Fruit fly (Drosophila melanogaster): Measurements from ENCODE around the gene ninaA.

Gene ninaA

dm6 chr2L:840022-840421 lies 37.1 kb upstream of the ninaA start:
- TF ChIP-seq Hr78 (GFP tag; optimal IDR thresholded peaks at IDR 0.05) = peak in 1 of 2 experiments; percentile 84
- no peak for TF ChIP-seq CG7928 (GFP tag; optimal IDR thresholded peaks at IDR 0.05)
- TF ChIP-seq sisA (GFP tag; IDR thresholded peaks at IDR 0.05) = no peak

DNA sequence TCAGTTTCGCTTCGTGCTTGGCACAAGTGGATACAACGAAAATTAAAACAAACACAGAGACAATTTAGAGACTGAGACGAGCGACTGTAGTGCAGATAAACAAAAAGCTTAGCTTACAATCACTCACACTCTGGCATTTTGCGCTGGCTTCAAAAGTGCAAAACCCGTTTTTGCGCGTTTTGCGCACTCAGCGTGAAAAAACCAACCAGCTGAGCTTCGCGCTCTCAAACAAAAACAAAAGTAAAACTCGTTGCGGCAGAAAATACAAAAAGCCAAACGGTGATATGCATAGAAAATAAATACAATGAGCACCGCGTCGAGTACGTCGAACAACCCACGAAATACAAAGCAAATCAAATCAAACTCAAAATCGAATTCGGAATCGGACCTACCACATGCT lies 36.4 kb upstream of the ninaA start:
- TF ChIP-seq pan (optimal IDR thresholded peaks at IDR 0.05) (no peak), pan (GFP tag; optimal IDR thresholded peaks at IDR 0.05 in 1 of 2, IDR thresholded peaks at IDR 0.05 in 1 of 2) (peak in 1 of 2 experiments; percentile 27), CG15514 (GFP tag; optimal IDR thresholded peaks at IDR 0.05) (no peak), CG16815 (GFP tag; optimal IDR thresholded peaks at IDR 0.05) (no peak), klu (GFP tag; IDR thresholded peaks at IDR 0.05) (no peak), nom (GFP tag; optimal IDR thresholded peaks at IDR 0.05) (peak; percentile 38), CG6175 (GFP tag; IDR thresholded peaks at IDR 0.05) (no peak), cg (GFP tag; optimal IDR thresholded peaks at IDR 0.05) (peak; percentile 3), CG34224 (GFP tag; IDR thresholded peaks at IDR 0.05; ENCODE audit: partially characterized antibody) (0 out of 3 replicates have a peak, but pooled peaks have one; percentile 19), gem (tag; optimal IDR thresholded peaks at IDR 0.05) (no peak), Dad (GFP tag; optimal IDR thresholded peaks at IDR 0.05) (no peak), chinmo (GFP tag; IDR thresholded peaks at IDR 0.05; ENCODE audit: partially characterized antibody) (peak; percentile 90; the same call in 2 of the 4 replicates), nerfin-2 (GFP tag; IDR thresholded peaks at IDR 0.05; ENCODE audit: partially characterized antibody) (no peak), Drgx (GFP tag; IDR thresholded peaks at IDR 0.05) (0 out of 2 replicates have a peak, but pooled peaks have one; percentile 33), Optix (GFP tag; IDR thresholded peaks at IDR 0.05) (no peak), CG12299 (tag; optimal IDR thresholded peaks at IDR 0.05) (no peak), GATAe (GFP tag; conservative IDR thresholded peaks at IDR 0.05) (no peak), CG12219 (GFP tag; optimal IDR thresholded peaks at IDR 0.05) (no peak), CG6765 (GFP tag; optimal IDR thresholded peaks at IDR 0.05) (peak; percentile 2), Gug (GFP tag; IDR thresholded peaks at IDR 0.05) (no peak)

DNA sequence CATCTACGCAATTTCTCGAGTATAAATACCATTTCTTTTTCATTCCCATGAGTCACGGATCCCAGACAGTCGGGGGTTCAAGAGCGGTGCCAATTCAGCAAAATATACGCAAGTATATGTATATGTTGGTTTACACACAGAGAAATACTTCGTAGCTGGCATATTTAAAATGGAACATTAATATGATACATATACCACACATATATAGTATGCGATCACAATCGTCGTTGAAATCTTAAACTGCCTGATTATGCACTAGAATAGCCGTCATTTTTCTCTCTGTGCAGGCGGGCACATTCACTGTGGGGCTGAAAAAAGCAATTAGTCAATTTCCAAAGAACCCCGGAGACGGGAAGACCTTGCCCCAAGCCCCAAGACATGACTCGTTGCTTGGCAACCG lies 35.4 kb upstream of the ninaA start:
- TF ChIP-seq HLH3B (GFP tag; IDR thresholded peaks at IDR 0.05) (peak; percentile 82), grau (tag; optimal IDR thresholded peaks at IDR 0.05) (peak; percentile 74), CG9215 (GFP tag; IDR thresholded peaks at IDR 0.05) (peak; percentile 80), schlank (tag; optimal IDR thresholded peaks at IDR 0.05) (peak; percentile 78), oc (tag; optimal IDR thresholded peaks at IDR 0.05) (peak; percentile 9), Bdp1 (GFP tag; optimal IDR thresholded peaks at IDR 0.05) (peak; percentile 44), CG12769 (tag; optimal IDR thresholded peaks at IDR 0.05) (peak; percentile 90), maf-S (GFP tag; optimal IDR thresholded peaks at IDR 0.05) (peak; percentile 48), CG5245 (GFP tag; optimal IDR thresholded peaks at IDR 0.05) (peak; percentile 38), CG1024 (GFP tag; IDR thresholded peaks at IDR 0.05) (peak; percentile 76), Aef1 (GFP tag; IDR thresholded peaks at IDR 0.05) (peak; percentile 83), Eip74EF (GFP tag; optimal IDR thresholded peaks at IDR 0.05) (peak in 1 of 2 experiments; percentile 48), Ada2b (GFP tag; IDR thresholded peaks at IDR 0.05) (peak; percentile 82), jing (GFP tag; optimal IDR thresholded peaks at IDR 0.05) (no peak), Max (GFP tag; optimal IDR thresholded peaks at IDR 0.05) (peak; percentile 55), tio (GFP tag; optimal IDR thresholded peaks at IDR 0.05) (peak; percentile 74), CG33213 (GFP tag; optimal IDR thresholded peaks at IDR 0.05) (no peak), Chrac-16 (GFP tag; optimal IDR thresholded peaks at IDR 0.05) (peak; percentile 70), CG12219 (GFP tag; optimal IDR thresholded peaks at IDR 0.05) (peak; percentile 40), CG17385 (GFP tag; optimal IDR thresholded peaks at IDR 0.05) (peak; percentile 57), nmo (GFP tag; optimal IDR thresholded peaks at IDR 0.05) (peak; percentile 54), CG13775 (GFP tag; optimal IDR thresholded peaks at IDR 0.05) (peak; percentile 72), MESR4 (GFP tag; optimal IDR thresholded peaks at IDR 0.05) (no peak), run (tag; optimal IDR thresholded peaks at IDR 0.05) (no peak), Vsx1 (GFP tag; optimal IDR thresholded peaks at IDR 0.05) (peak; percentile 24), CG8478 (optimal IDR thresholded peaks at IDR 0.05) (no peak), sob (GFP tag; IDR thresholded peaks at IDR 0.05) (peak; percentile 88)

Measured in whole organism, embryonic.